Worm (Caenorhabditis elegans) whole organism, late embryonic: Measurements from ENCODE around the gene Y57G7A.11.

Source experiments
- C38D4.7 ChIP-seq: fragments of 200-800 bp; sonication (Bioruptor generic); optimal IDR thresholded peaks from 2 replicates; lab custom pipeline; 2018; ENCODE audit warnings: mild to moderate bottlenecking, missing genetic modification characterization, moderate library complexity, missing compliant biosample characterization
- F13H6.1 ChIP-seq: sonication (generic microtip); optimal IDR thresholded peaks from 2 replicates; lab custom pipeline; 2016; ENCODE audit warnings: missing genetic modification characterization, missing compliant biosample characterization
- K09A11.1 ChIP-seq: sonication (generic microtip); optimal IDR thresholded peaks from 2 replicates; lab custom pipeline; 2017; ENCODE audit warnings: antibody characterized with exemption, mild to moderate bottlenecking, missing genetic modification characterization, missing compliant biosample characterization; ENCODE audit not compliant: insufficient read depth
- T23F11.4 ChIP-seq: fragments of 200-800 bp; sonication (Bioruptor generic); optimal IDR thresholded peaks from 2 replicates; lab custom pipeline; 2018; ENCODE audit warnings: mild to moderate bottlenecking, missing genetic modification characterization, missing compliant biosample characterization
- ahr-1 ChIP-seq: sonication (generic microtip); optimal IDR thresholded peaks from 2 replicates; lab custom pipeline; 2016; ENCODE audit warnings: missing genetic modification characterization, missing compliant biosample characterization
- ceh-14 ChIP-seq: sonication (generic microtip); optimal IDR thresholded peaks from 2 replicates; lab custom pipeline; 2016; ENCODE audit warnings: missing genotype, missing genetic modification characterization, missing compliant biosample characterization
- ceh-18 ChIP-seq: sonication (generic microtip); optimal IDR thresholded peaks from 2 replicates; lab custom pipeline; 2016; ENCODE audit warnings: missing genetic modification characterization, missing compliant biosample characterization
- ceh-19 ChIP-seq: fragments of 200-800 bp; sonication (Bioruptor generic); optimal IDR thresholded peaks from 2 replicates; lab custom pipeline; 2018; ENCODE audit warnings: mild to moderate bottlenecking, missing genetic modification characterization, missing compliant biosample characterization
- ceh-22 ChIP-seq: sonication (generic microtip); optimal IDR thresholded peaks from 2 replicates; lab custom pipeline; 2017; ENCODE audit warnings: missing biosample characterization, missing genetic modification characterization
- ceh-24 ChIP-seq: sonication (generic microtip); optimal IDR thresholded peaks from 2 replicates; lab custom pipeline; 2016; ENCODE audit warnings: mild to moderate bottlenecking, missing genetic modification characterization, missing compliant biosample characterization
- ceh-45 ChIP-seq: fragments of 200-800 bp; sonication (Bioruptor generic); IDR thresholded peaks from 2 replicates; pipeline ENCODE4 v1.3.6; 2022; ENCODE audit warnings: missing genetic modification reagents, missing genetic modification characterization, missing compliant biosample characterization
- ceh-48 ChIP-seq: sonication (generic microtip); optimal IDR thresholded peaks from 2 replicates; lab custom pipeline; 2016; ENCODE audit warnings: missing genetic modification characterization, inconsistent platforms, missing compliant biosample characterization
- ceh-6 ChIP-seq: fragments of 200-800 bp; sonication (Bioruptor generic); optimal IDR thresholded peaks from 2 replicates; lab custom pipeline; 2018; ENCODE audit warnings: mild to moderate bottlenecking, missing genetic modification characterization, missing compliant biosample characterization
- ceh-9 ChIP-seq: sonication (generic microtip); optimal IDR thresholded peaks from 2 replicates; lab custom pipeline; 2016; ENCODE audit warnings: mild to moderate bottlenecking, missing genetic modification characterization, inconsistent platforms, missing compliant biosample characterization
- dve-1 ChIP-seq: sonication (generic microtip); optimal IDR thresholded peaks from 2 replicates; lab custom pipeline; 2017; ENCODE audit warnings: antibody characterized with exemption, mild to moderate bottlenecking, missing genetic modification characterization, missing compliant biosample characterization
- elt-2 ChIP-seq: sonication (generic microtip); optimal IDR thresholded peaks from 2 replicates; lab custom pipeline; 2016; ENCODE audit warnings: missing genetic modification reagents, missing genetic modification characterization, missing compliant biosample characterization
- elt-4 ChIP-seq: sonication (generic microtip); optimal IDR thresholded peaks from 2 replicates; lab custom pipeline; 2016; ENCODE audit warnings: missing genetic modification characterization, missing compliant biosample characterization
- ets-4 ChIP-seq: sonication (generic microtip); optimal IDR thresholded peaks from 2 replicates; lab custom pipeline; 2016; ENCODE audit warnings: missing genetic modification characterization, missing compliant biosample characterization
- eyg-1 ChIP-seq: sonication (generic microtip); optimal IDR thresholded peaks from 2 replicates; lab custom pipeline; 2016; ENCODE audit warnings: missing genotype, missing genetic modification characterization, missing compliant biosample characterization
- fax-1 ChIP-seq: sonication (generic microtip); optimal IDR thresholded peaks from 2 replicates; lab custom pipeline; 2016; ENCODE audit warnings: missing genotype, missing genetic modification characterization, missing compliant biosample characterization
- fkh-10 ChIP-seq: fragments of 150-350 bp; optimal IDR thresholded peaks from 2 replicates; lab custom pipeline; 2014; ENCODE audit warnings: missing biosample characterization, missing genetic modification reagents, missing genetic modification characterization
- hlh-15 ChIP-seq: sonication (generic microtip); optimal IDR thresholded peaks from 2 replicates; lab custom pipeline; 2016; ENCODE audit warnings: missing genetic modification characterization, missing compliant biosample characterization
- hlh-6 ChIP-seq: sonication (generic microtip); optimal IDR thresholded peaks from 2 replicates; lab custom pipeline; 2016; ENCODE audit warnings: missing genotype, missing genetic modification characterization, missing compliant biosample characterization
- hlh-8 ChIP-seq: sonication (generic microtip); optimal IDR thresholded peaks from 2 replicates; lab custom pipeline; 2016; ENCODE audit warnings: missing genotype, missing genetic modification characterization, missing compliant biosample characterization
- lim-6 ChIP-seq: sonication (generic microtip); optimal IDR thresholded peaks from 2 replicates; lab custom pipeline; 2016; ENCODE audit warnings: missing genetic modification characterization, missing compliant biosample characterization
- lin-11 ChIP-seq: fragments of 200-800 bp; sonication (Bioruptor generic); optimal IDR thresholded peaks from 2 replicates; lab custom pipeline; 2018; ENCODE audit warnings: mild to moderate bottlenecking, missing genetic modification characterization, missing compliant biosample characterization
- madf-2 ChIP-seq: sonication (generic microtip); optimal IDR thresholded peaks from 2 replicates; lab custom pipeline; 2017; ENCODE audit warnings: missing genetic modification characterization, missing compliant biosample characterization
- nfya-1 ChIP-seq: sonication (generic microtip); optimal IDR thresholded peaks from 2 replicates; lab custom pipeline; 2017; ENCODE audit warnings: missing genetic modification characterization, mild to moderate bottlenecking, missing compliant biosample characterization, antibody characterized with exemption, moderate library complexity
- npax-4 ChIP-seq: sonication (generic microtip); optimal IDR thresholded peaks from 2 replicates; lab custom pipeline; 2016; ENCODE audit warnings: missing genetic modification characterization, missing compliant biosample characterization
- pag-3 ChIP-seq: sonication (generic microtip); optimal IDR thresholded peaks from 2 replicates; lab custom pipeline; 2016; ENCODE audit warnings: missing compliant biosample characterization, missing genetic modification characterization, borderline replicate concordance
- pha-4 ChIP-seq: fragments of 150-350 bp; optimal IDR thresholded peaks from 2 replicates; lab custom pipeline; 2018; ENCODE audit warnings: missing biosample characterization, missing genetic modification reagents, missing genetic modification characterization
- ref-2 ChIP-seq: sonication (generic microtip); optimal IDR thresholded peaks from 2 replicates; lab custom pipeline; 2016; ENCODE audit warnings: missing genetic modification characterization, missing compliant biosample characterization
- sdc-2 ChIP-seq: sonication (generic microtip); optimal IDR thresholded peaks from 2 replicates; lab custom pipeline; 2016; ENCODE audit warnings: missing genotype, missing genetic modification characterization, missing compliant biosample characterization
- sox-2 ChIP-seq: fragments of 200-800 bp; sonication (Bioruptor generic); IDR thresholded peaks from 2 replicates; pipeline ENCODE4 v1.3.6; 2022; ENCODE audit warnings: missing genetic modification reagents, missing genetic modification characterization, missing compliant biosample characterization
- tbx-2 ChIP-seq: sonication (generic microtip); optimal IDR thresholded peaks from 2 replicates; lab custom pipeline; 2016; ENCODE audit warnings: missing genetic modification characterization, missing compliant biosample characterization
- ttx-3 ChIP-seq: sonication (generic microtip); optimal IDR thresholded peaks from 2 replicates; lab custom pipeline; 2016; ENCODE audit warnings: missing genetic modification reagents, missing genetic modification characterization, missing compliant biosample characterization
- unc-3 ChIP-seq, 2 experiments: fragments of 200-800 bp in 1 of 2; sonication (Bioruptor generic) in 1 of 2; sonication (generic microtip) in 1 of 2; conservative IDR thresholded peaks in 1 of 2; optimal IDR thresholded peaks in 1 of 2; 2 replicates each; pipeline versions ENCODE4 v1.3.6 to Lab custom; 2016 to 2022; ENCODE audit warnings: missing compliant biosample characterization in 2 of 2, missing genetic modification characterization in 2 of 2, missing genetic modification reagents in 1 of 2
- zip-5 ChIP-seq: sonication (generic microtip); optimal IDR thresholded peaks from 2 replicates; lab custom pipeline; 2016; ENCODE audit warnings: missing genetic modification characterization, missing compliant biosample characterization
- ztf-16 ChIP-seq: sonication (generic microtip); optimal IDR thresholded peaks from 2 replicates; lab custom pipeline; 2017; ENCODE audit warnings: missing genetic modification characterization, missing compliant biosample characterization

Gene Y57G7A.11

ce11 chrII:1242475-1242874, 34.2 kb downstream of the Y57G7A.11 start (continued):
- TF ChIP-seq sdc-2 (tag; lab: Kevin White, UChicago) (no peak), ceh-18 (tag; lab: Kevin White, UChicago) (peak; percentile 15), sox-2 (GFP tag; lab: Robert Waterston, UW) (no peak), hlh-8 (tag; lab: Kevin White, UChicago) (no peak), ahr-1 (tag; lab: Kevin White, UChicago) (no peak), K09A11.1 (tag; lab: Kevin White, UChicago) (no peak), eyg-1 (tag; lab: Kevin White, UChicago) (no peak), ztf-16 (tag; lab: Kevin White, UChicago) (peak; percentile 39), ref-2 (tag; lab: Kevin White, UChicago) (peak; percentile 72), ceh-22 (tag; lab: Kevin White, UChicago) (no peak), unc-3 (GFP tag; conservative IDR thresholded peaks at IDR 0.05; lab: Robert Waterston, UW) (no peak), unc-3 (tag; optimal IDR thresholded peaks at IDR 0.05; lab: Kevin White, UChicago) (no peak), F13H6.1 (tag; lab: Kevin White, UChicago) (peak; percentile 26), C38D4.7 (GFP tag; lab: Kevin White, UChicago) (no peak), ceh-9 (tag; lab: Kevin White, UChicago) (no peak), lin-11 (no peak), dve-1 (tag; lab: Kevin White, UChicago) (peak; percentile 23), nfya-1 (tag; lab: Kevin White, UChicago) (peak; percentile 62), pag-3 (tag; lab: Kevin White, UChicago) (no peak), zip-5 (tag; lab: Kevin White, UChicago) (no peak), ceh-19 (GFP tag; lab: Kevin White, UChicago) (no peak), ets-4 (tag; lab: Kevin White, UChicago) (no peak), tbx-2 (tag; lab: Kevin White, UChicago) (peak; percentile 58), ceh-6 (GFP tag; lab: Kevin White, UChicago) (peak; percentile 30), pha-4 (tag; lab: Kevin White, UChicago) (no peak), ttx-3 (tag; lab: Kevin White, UChicago) (no peak), ceh-14 (tag; lab: Kevin White, UChicago) (no peak), madf-2 (tag; lab: Kevin White, UChicago) (no peak), npax-4 (tag; lab: Kevin White, UChicago) (no peak), hlh-6 (tag; lab: Kevin White, UChicago) (peak; percentile 4), T23F11.4 (no peak), ceh-24 (no peak), hlh-15 (no peak), elt-2 (tag; lab: Kevin White, UChicago) (peak; percentile 20), ceh-48 (tag; lab: Kevin White, UChicago) (no peak), ceh-45 (GFP tag; lab: Robert Waterston, UW) (no peak), elt-4 (tag; lab: Kevin White, UChicago) (no peak), fkh-10 (GFP tag; lab: Kevin White, UChicago) (no peak), fax-1 (no peak), lim-6 (no peak)

DNA sequence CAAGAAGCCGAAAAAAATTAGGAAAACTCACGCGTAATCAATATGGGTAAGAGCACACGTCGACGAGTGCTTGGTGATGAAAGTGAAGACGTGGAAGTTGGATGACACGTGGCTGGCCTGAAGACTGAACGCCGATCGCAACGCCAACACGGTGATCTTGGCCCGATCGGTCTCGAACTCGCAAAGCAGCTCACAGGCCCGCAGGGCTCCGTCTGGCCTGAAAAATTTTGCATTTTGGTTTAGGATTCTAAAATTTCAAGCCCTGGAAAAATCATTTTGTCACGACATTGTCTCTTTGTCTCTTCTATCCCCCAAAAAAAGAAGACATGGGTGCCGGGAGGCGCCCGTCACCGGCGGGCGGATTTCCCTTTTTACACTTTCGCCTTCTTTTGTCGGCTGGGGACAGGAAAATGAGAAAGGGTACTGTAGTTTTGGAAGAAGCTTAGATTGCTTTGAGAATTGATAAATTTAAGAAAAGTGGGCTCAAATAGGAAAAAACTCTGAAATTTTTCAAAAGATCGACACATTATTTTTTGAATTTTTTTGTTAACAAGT, 35.4 kb downstream of the Y57G7A.11 start:
- TF ChIP-seq ahr-1 (tag; lab: Kevin White, UChicago): no peak
- no peak for TF ChIP-seq tbx-2 (tag; lab: Kevin White, UChicago)
- TF ChIP-seq eyg-1 (tag; lab: Kevin White, UChicago): no peak
- no peak for TF ChIP-seq dve-1 (tag; lab: Kevin White, UChicago)
- TF ChIP-seq, all 69 proteins: peak for 0
